Worm (Caenorhabditis elegans): ENCODE results near the gene F12A10.6.

F12A10.6 gene

ce11 chrII:5511417-5512353, 17.4 kb upstream of the F12A10.6 start (continued):
- TF ChIP-seq sem-4 (tag; optimal IDR thresholded peaks at IDR 0.05), result no peak
- no peak for TF ChIP-seq fos-1 (tag; optimal IDR thresholded peaks at IDR 0.05)

DNA sequence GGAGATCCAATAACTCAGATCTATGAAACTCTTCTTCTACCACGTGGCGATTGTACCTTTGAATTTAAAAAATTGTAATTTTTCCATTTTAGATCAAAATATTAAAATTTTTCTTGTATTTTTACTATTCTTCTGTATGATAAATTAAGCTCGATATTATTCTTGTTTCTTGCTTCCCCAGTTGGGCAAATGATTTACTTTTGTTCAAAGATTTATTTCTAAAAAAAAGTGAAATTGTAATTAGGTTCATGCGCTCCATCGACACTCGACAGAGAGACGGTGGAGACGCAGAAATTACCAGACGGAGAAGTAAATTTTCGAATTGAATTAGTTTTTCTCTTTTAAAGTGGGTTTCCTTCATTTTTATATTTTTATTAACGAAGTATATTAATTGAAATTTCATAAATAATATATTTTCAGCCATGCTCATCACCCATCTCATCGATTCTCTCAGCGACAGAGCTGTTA, 11.5 kb upstream of the F12A10.6 start, which contains the start of gene npp-24:
npp-24 (plus strand) TSS at position 51 of the 468 bp plus-strand sequence.
- peak; percentile 10 for TF ChIP-seq C34F6.9 (tag; optimal IDR thresholded peaks at IDR 0.05)
- no peak for TF ChIP-seq snpc-4 (tag; optimal IDR thresholded peaks at IDR 0.05)
- TF ChIP-seq lsy-2 (tag; optimal IDR thresholded peaks at IDR 0.05), result peak in 1 of 2 experiments; percentile 38
- no peak for TF ChIP-seq mbf-1 (tag; optimal IDR thresholded peaks at IDR 0.05)
- TF ChIP-seq unc-55 (GFP tag; optimal IDR thresholded peaks at IDR 0.05), result peak; percentile 13
- peak; percentile 49 for TF ChIP-seq blmp-1 (tag; optimal IDR thresholded peaks at IDR 0.05; ENCODE audit: insufficient read depth)
- no peak for TF ChIP-seq Y55F3AM.14 (GFP tag; optimal IDR thresholded peaks at IDR 0.05)
- TF ChIP-seq zag-1 (tag; optimal IDR thresholded peaks at IDR 0.05), result no peak

ce11 chrII:5503760-5504159, 9.5 kb upstream of the F12A10.6 start, which contains the start of gene cyp-44A1:
cyp-44A1 (plus strand) TSS chrII:5504044.
- TF ChIP-seq fos-1 (tag; optimal IDR thresholded peaks at IDR 0.05) (peak; percentile 2), lin-11 (tag; optimal IDR thresholded peaks at IDR 0.05) (no peak), R02D3.7 (tag; optimal IDR thresholded peaks at IDR 0.05) (no peak), Y55F3AM.14 (GFP tag; optimal IDR thresholded peaks at IDR 0.05) (no peak), nhr-23 (tag; optimal IDR thresholded peaks at IDR 0.05) (no peak), mab-5 (tag; optimal IDR thresholded peaks at IDR 0.05) (no peak)

DNA sequence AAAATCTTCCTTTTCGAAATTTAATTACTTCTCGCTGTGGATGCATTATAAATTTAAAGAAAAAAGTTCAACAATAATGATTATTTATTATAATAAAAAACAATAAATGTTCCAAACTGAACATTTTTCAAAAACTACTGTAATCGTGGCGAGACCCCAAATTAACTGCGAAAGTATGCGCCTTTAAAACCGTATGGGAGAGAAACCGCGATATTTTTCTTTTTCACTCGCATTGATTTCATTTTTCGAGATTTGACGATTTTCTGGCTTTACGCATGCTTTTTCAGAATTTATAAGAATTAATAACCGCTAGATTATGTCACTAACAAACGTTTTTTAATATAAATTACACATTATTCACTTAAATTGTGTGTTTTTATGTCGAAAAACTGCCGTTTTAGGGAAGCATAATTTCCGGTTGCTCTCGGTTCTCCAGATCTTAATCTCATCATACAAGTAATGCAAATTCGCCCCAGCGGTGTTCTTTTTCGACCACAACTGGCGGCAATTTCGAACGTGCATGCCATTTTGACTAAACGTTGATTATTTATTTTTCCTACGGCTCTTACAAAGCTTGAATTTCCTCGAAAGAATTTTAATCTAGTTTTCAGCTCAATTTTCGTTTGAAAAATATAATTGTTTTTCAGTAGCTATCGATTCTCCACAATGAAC, 6.8 kb upstream of the F12A10.6 start, which contains the start of gene F12A10.8:
F12A10.8 (minus strand) TSS at position 79 of the 672 bp plus-strand sequence.
- TF ChIP-seq nhr-23 (tag; optimal IDR thresholded peaks at IDR 0.05) (no peak), elt-1 (tag; optimal IDR thresholded peaks at IDR 0.05) (no peak), nhr-129 (tag; optimal IDR thresholded peaks at IDR 0.05) (peak; percentile 35), ZK546.5 (tag; optimal IDR thresholded peaks at IDR 0.05) (no peak), dmd-4 (tag; optimal IDR thresholded peaks at IDR 0.05) (no peak), mab-5 (tag; optimal IDR thresholded peaks at IDR 0.05) (no peak), lsy-2 (tag; optimal IDR thresholded peaks at IDR 0.05) (peak in 1 of 2 experiments; percentile 49), R02D3.7 (tag; optimal IDR thresholded peaks at IDR 0.05) (no peak), C34F6.9 (tag; optimal IDR thresholded peaks at IDR 0.05) (peak; percentile 33), Y55F3AM.14 (GFP tag; optimal IDR thresholded peaks at IDR 0.05) (no peak), lin-13 (GFP tag; optimal IDR thresholded peaks at IDR 0.05) (no peak), aly-2 (tag; optimal IDR thresholded peaks at IDR 0.05) (no peak), nhr-25 (tag; optimal IDR thresholded peaks at IDR 0.05) (no peak), gmeb-1 (tag; optimal IDR thresholded peaks at IDR 0.05) (peak; percentile 70)

ce11 chrII:5500470-5500869, 6.2 kb upstream of the F12A10.6 start, which contains the start of gene fzy-1:
fzy-1 (plus strand) TSS chrII:5500770.
- TF ChIP-seq mdl-1 (tag; optimal IDR thresholded peaks at IDR 0.05), result no peak
- TF ChIP-seq elt-1 (tag; optimal IDR thresholded peaks at IDR 0.05), result no peak
- no peak for TF ChIP-seq peb-1 (tag; optimal IDR thresholded peaks at IDR 0.05)
- no peak for TF ChIP-seq nhr-237 (tag; optimal IDR thresholded peaks at IDR 0.05)
- TF ChIP-seq mab-5 (tag; optimal IDR thresholded peaks at IDR 0.05), result no peak
- TF ChIP-seq skn-1 (tag; optimal IDR thresholded peaks at IDR 0.05), result no peak
- no peak for TF ChIP-seq C34F6.9 (tag; optimal IDR thresholded peaks at IDR 0.05)
- no peak for TF ChIP-seq nhr-25 (tag; optimal IDR thresholded peaks at IDR 0.05)
- no peak for TF ChIP-seq Y55F3AM.14 (GFP tag; optimal IDR thresholded peaks at IDR 0.05)
- no peak for TF ChIP-seq lin-13 (GFP tag; optimal IDR thresholded peaks at IDR 0.05)
- no peak for TF ChIP-seq nhr-23 (tag; optimal IDR thresholded peaks at IDR 0.05)
- TF ChIP-seq unc-39 (tag; optimal IDR thresholded peaks at IDR 0.05), result no peak
- no peak for TF ChIP-seq ztf-4 (tag; optimal IDR thresholded peaks at IDR 0.05)
- no peak for TF ChIP-seq aly-2 (tag; optimal IDR thresholded peaks at IDR 0.05)
- no peak for TF ChIP-seq ama-1 (optimal IDR thresholded peaks at IDR 0.05)

Measured in whole organism, L2 larva.